Worm (Caenorhabditis elegans) whole organism, L1 larva: ENCODE results near the gene gnrr-5.

ENCODE experiments used
- ceh-63 ChIP-seq: fragments of 200-800 bp; sonication (Bioruptor generic); optimal IDR thresholded peaks from 2 replicates; lab custom pipeline; 2018; ENCODE audit warnings: mild to moderate bottlenecking, missing genetic modification characterization, missing compliant biosample characterization
- dsc-1 ChIP-seq: sonication (generic microtip); optimal IDR thresholded peaks from 2 replicates; lab custom pipeline; 2016; ENCODE audit warnings: mild to moderate bottlenecking, missing genetic modification characterization, missing compliant biosample characterization
- nhr-11 ChIP-seq: fragments of 150-350 bp; optimal IDR thresholded peaks from 2 replicates; lab custom pipeline; 2014; ENCODE audit warnings: missing biosample characterization, missing genetic modification characterization
- rnt-1 ChIP-seq: sonication (generic microtip); optimal IDR thresholded peaks from 2 replicates; lab custom pipeline; 2016; ENCODE audit warnings: mild to moderate bottlenecking, missing genetic modification characterization, moderate library complexity, missing compliant biosample characterization

DNA sequence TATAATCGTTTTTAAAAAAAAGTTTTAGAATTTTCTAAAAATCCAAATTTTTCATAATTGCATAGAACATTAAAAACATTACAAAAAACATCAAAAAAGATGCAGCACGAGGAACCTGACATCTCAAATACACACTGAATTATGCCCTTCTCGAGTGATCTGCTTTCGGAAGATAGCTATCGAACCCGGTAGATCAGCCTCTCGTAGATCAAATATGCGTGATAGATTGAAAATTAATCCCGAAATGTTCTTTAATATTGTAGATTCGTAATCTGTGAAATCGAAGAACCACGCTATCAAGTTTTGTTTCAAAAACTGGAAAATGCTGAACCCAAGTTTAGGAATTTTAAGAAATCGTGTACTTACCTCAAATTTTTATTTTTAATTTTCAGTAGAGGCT, 27.3 kb upstream of the gnrr-5 start:
- TF ChIP-seq rnt-1 (no peak), ceh-63 (GFP tag; lab: Kevin White, UChicago) (no peak), dsc-1 (tag; lab: Kevin White, UChicago) (no peak), nhr-11 (tag; lab: Kevin White, UChicago) (no peak)
